Fruit fly (Drosophila melanogaster): ENCODE measurements around the gene CG12170.
A peak's percentile ranks its signal among the peaks of the same experiment; 100 is the strongest.

CG12170 gene

dm6 chr3R:5620387-5620956, 16.6 kb upstream of the CG12170 start (continued):
- TF ChIP-seq CG3032 (tag; optimal IDR thresholded peaks at IDR 0.05) (peak; percentile 23), CG6792 (GFP tag; optimal IDR thresholded peaks at IDR 0.05) (peak; percentile 55), achi (GFP tag; optimal IDR thresholded peaks at IDR 0.05) (peak; percentile 54), CG6854 (GFP tag; optimal IDR thresholded peaks at IDR 0.05) (no peak), CG8319 (GFP tag; optimal IDR thresholded peaks at IDR 0.05) (peak; percentile 59), Gug (GFP tag; IDR thresholded peaks at IDR 0.05) (peak; percentile 51), net (GFP tag; optimal IDR thresholded peaks at IDR 0.05) (peak; percentile 73), CG8119 (GFP tag; IDR thresholded peaks at IDR 0.05) (peak; percentile 60; the same call in 1 of the 3 replicates), Ets96B (tag; optimal IDR thresholded peaks at IDR 0.05) (peak; percentile 55), CG32006 (GFP tag; optimal IDR thresholded peaks at IDR 0.05) (peak; percentile 86), Ets21C (GFP tag; optimal IDR thresholded peaks at IDR 0.05) (peak; percentile 19), CG6276 (GFP tag; optimal IDR thresholded peaks at IDR 0.05) (peak; percentile 58)

- TF ChIP-seq spab (GFP tag; optimal IDR thresholded peaks at IDR 0.05): peak; percentile 55
- peak; percentile 72 for TF ChIP-seq vri (GFP tag; optimal IDR thresholded peaks at IDR 0.05)
- TF ChIP-seq Sox14 (GFP tag; optimal IDR thresholded peaks at IDR 0.05): peak; percentile 85
- no peak for TF ChIP-seq Lpt (GFP tag; optimal IDR thresholded peaks at IDR 0.05)
- 0 out of 3 replicates have a peak, but pooled peaks have one; percentile 25 for TF ChIP-seq CG8119 (GFP tag; IDR thresholded peaks at IDR 0.05)
- peak; percentile 19 for TF ChIP-seq Eip75B (GFP tag; optimal IDR thresholded peaks at IDR 0.05)
- peak; percentile 22 for TF ChIP-seq CG16779 (tag; optimal IDR thresholded peaks at IDR 0.05)
- TF ChIP-seq fd85E (GFP tag; optimal IDR thresholded peaks at IDR 0.05): no peak
- TF ChIP-seq fkh (GFP tag; optimal IDR thresholded peaks at IDR 0.05): no peak
- TF ChIP-seq Eip78C (GFP tag): peak; percentile 70
- TF ChIP-seq CG6792 (GFP tag; optimal IDR thresholded peaks at IDR 0.05): no peak
- peak; percentile 62 for TF ChIP-seq CG1621 (tag; optimal IDR thresholded peaks at IDR 0.05)
- TF ChIP-seq CG11762 (GFP tag; optimal IDR thresholded peaks at IDR 0.05; ENCODE audit: insufficient read depth): no peak
- peak; percentile 25 for TF ChIP-seq CG10669 (GFP tag; optimal IDR thresholded peaks at IDR 0.05)
- peak; percentile 67 for TF ChIP-seq CG6276 (GFP tag; optimal IDR thresholded peaks at IDR 0.05)
- TF ChIP-seq Hr4 (GFP tag; optimal IDR thresholded peaks at IDR 0.05): no peak
- TF ChIP-seq CG9139 (GFP tag; optimal IDR thresholded peaks at IDR 0.05): peak; percentile 69
- TF ChIP-seq CG3919 (GFP tag; optimal IDR thresholded peaks at IDR 0.05): peak; percentile 28
- peak; percentile 70 for TF ChIP-seq dsx (GFP tag; optimal IDR thresholded peaks at IDR 0.05; ENCODE audit: poor library complexity, severe bottlenecking)
- peak; percentile 6 for TF ChIP-seq net (GFP tag; optimal IDR thresholded peaks at IDR 0.05)
- peak; percentile 65 for TF ChIP-seq CG6808 (GFP tag; optimal IDR thresholded peaks at IDR 0.05)
- TF ChIP-seq CG15336 (GFP tag; IDR thresholded peaks at IDR 0.05): peak; percentile 26; the same call in 1 of the 2 replicates
- TF ChIP-seq ss (GFP tag; optimal IDR thresholded peaks at IDR 0.05): peak; percentile 85 to 86
- TF ChIP-seq CG6163 (GFP tag; IDR thresholded peaks at IDR 0.05): peak; percentile 15; the same call in 1 of the 3 replicates
- peak; percentile 46 for TF ChIP-seq CG6854 (GFP tag; optimal IDR thresholded peaks at IDR 0.05)
Measured at dm6 chr3R:5621714-5622405, 15.2 kb upstream of the CG12170 start.

DNA sequence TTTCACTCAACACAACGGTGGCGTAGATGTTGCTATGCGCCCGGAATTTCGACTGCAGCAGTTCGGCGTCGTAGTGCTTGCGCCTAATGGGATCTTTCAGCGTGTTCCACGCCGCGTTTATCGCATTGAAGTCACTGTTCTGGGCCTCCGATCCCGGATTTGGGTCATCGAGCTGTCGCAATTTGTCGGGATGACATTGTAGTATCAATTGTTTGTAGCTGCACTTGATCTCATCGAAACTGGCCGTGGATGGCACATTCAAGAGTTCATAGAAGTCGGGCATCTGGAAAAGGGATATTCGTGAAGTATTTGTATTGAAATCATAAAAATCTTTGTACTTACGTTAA, 14.7 kb upstream of the CG12170 start:
- TF ChIP-seq CG3919 (GFP tag; optimal IDR thresholded peaks at IDR 0.05) (no peak), CG6808 (GFP tag; optimal IDR thresholded peaks at IDR 0.05) (no peak), svp (GFP tag) (peak; percentile 91), salr (GFP tag; optimal IDR thresholded peaks at IDR 0.05) (no peak), Eip78C (GFP tag) (peak; percentile 18)

Data from whole organism, prepupa.